Fruit fly (Drosophila melanogaster) whole organism, embryonic: ENCODE measurements around the gene RpS29.

Source experiments
- CG15011 ChIP-seq: fragments of 200-800 bp; sonication (Bioruptor generic); optimal IDR thresholded peaks from 3 replicates; lab custom pipeline; 2018; ENCODE audit warnings: missing biosample characterization, mild to moderate bottlenecking, missing genetic modification characterization
- CG9817 ChIP-seq: fragments of 200-800 bp; sonication (Bioruptor generic); optimal IDR thresholded peaks from 2 replicates; lab custom pipeline; 2018; ENCODE audit warnings: missing biosample characterization, mild to moderate bottlenecking, missing genetic modification characterization, moderate library complexity
- knrl ChIP-seq: fragments of 200-800 bp; sonication (Bioruptor generic); IDR thresholded peaks from 3 replicates; pipeline ENCODE4 v1.3.6; 2022; ENCODE audit warnings: missing biosample characterization, missing genetic modification characterization; ENCODE audit not compliant: partially characterized antibody

DNA sequence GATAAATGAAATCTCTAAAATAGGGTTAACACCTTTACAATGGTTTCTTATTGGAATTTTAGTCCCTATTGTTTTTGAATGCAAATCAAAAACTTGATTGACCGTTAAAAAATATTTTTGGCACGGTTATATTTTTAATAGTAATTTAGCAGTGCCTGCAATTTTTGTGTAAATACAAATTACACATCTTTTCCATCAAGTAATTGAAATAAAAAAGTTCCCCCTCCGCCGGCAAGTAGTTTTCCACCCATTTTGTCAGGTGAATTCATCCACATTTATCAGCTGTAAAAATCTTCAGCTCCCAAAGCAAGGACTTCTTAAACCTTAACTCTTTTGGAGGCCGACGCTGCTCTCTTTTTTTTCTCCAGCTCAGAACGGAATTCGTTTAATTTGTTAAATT, 45.9 kb downstream of the RpS29 start, which contains the start of gene CG34302:
- TF ChIP-seq CG9817: no peak
- no peak for TF ChIP-seq CG15011 (GFP tag; lab: Kevin White, UChicago)
- TF ChIP-seq knrl (GFP tag; lab: Robert Waterston, UW): no peak
